Worm (Caenorhabditis elegans) whole organism, L4 larva: ENCODE data around the gene cul-1.

ENCODE experiments used
- snpc-4 ChIP-seq: fragments of 150-350 bp; optimal IDR thresholded peaks from 2 replicates; lab custom pipeline; 2014; ENCODE audit warnings: missing biosample characterization, missing genetic modification characterization
- ztf-11 ChIP-seq: fragments of 150-350 bp; optimal IDR thresholded peaks from 2 replicates; lab custom pipeline; 2014; ENCODE audit warnings: missing biosample characterization, missing genetic modification characterization

DNA sequence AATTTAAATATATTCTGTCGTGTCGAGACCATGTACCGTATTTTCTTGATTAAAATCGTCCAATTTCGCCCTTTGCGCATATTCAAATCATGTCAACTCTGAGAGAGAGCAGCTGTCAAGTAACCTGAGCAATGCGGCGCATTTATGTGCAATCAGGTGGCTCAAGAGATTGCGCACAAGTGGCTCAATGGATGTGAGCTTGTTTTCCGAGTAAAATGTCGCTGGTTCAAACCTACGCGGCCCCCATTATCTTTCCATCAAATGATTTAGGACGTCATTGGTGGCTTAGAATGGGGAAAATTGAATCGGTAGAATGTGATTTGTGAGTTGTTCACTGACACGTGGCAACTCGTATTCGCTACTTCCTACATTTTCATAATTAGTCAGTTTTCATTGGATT lies 38.9 kb upstream of the cul-1 start:
- no peak for TF ChIP-seq snpc-4 (tag; lab: Kevin White, UChicago)
- TF ChIP-seq ztf-11 (tag; lab: Kevin White, UChicago) = no peak
